Worm (Caenorhabditis elegans) whole organism, L4 larva: Measurements from ENCODE around the gene T16G12.8.

Source experiments
- T26A8.4 ChIP-seq: fragments of 200-800 bp; sonication (Bioruptor generic); IDR thresholded peaks from 2 replicates; pipeline ENCODE4 v1.3.6; 2022; ENCODE audit warnings: missing genetic modification characterization, missing compliant biosample characterization
- daf-8 ChIP-seq: fragments of 200-800 bp; sonication (Bioruptor generic); IDR thresholded peaks from 2 replicates; pipeline ENCODE4 v1.3.6; 2022; ENCODE audit warnings: missing genetic modification characterization, missing compliant biosample characterization
- dpl-1 ChIP-seq: fragments of 150-350 bp; optimal IDR thresholded peaks from 2 replicates; lab custom pipeline; 2014; ENCODE audit warnings: missing biosample characterization, missing genetic modification reagents, missing genetic modification characterization
- egl-27 ChIP-seq: sonication (generic microtip); optimal IDR thresholded peaks from 3 replicates; lab custom pipeline; 2017; ENCODE audit warnings: missing biosample characterization, missing genetic modification reagents, missing genetic modification characterization
- mdl-1 ChIP-seq, 2 experiments: fragments of 150-350 bp in 1 of 2; sonication (generic microtip) in 1 of 2; optimal IDR thresholded peaks; 2 replicates each; lab custom pipeline; 2014 to 2017; ENCODE audit warnings: missing biosample characterization in 2 of 2, missing genetic modification characterization in 2 of 2
- mes-2 ChIP-seq: sonication (generic microtip); optimal IDR thresholded peaks from 2 replicates; lab custom pipeline; 2016; ENCODE audit warnings: missing genotype, mild to moderate bottlenecking, missing genetic modification characterization, missing compliant biosample characterization; ENCODE audit not compliant: poor library complexity, severe bottlenecking
- nhr-237 ChIP-seq: sonication (generic microtip); optimal IDR thresholded peaks from 2 replicates; lab custom pipeline; 2017; ENCODE audit warnings: missing biosample characterization, missing genetic modification characterization
- pqm-1 ChIP-seq: sonication (generic microtip); optimal IDR thresholded peaks from 2 replicates; lab custom pipeline; 2017; ENCODE audit warnings: missing biosample characterization, missing genetic modification characterization
- snpc-4 ChIP-seq: fragments of 150-350 bp; optimal IDR thresholded peaks from 2 replicates; lab custom pipeline; 2014; ENCODE audit warnings: missing biosample characterization, missing genetic modification characterization
- unc-62 ChIP-seq, 3 experiments: fragments of 150-350 bp in 1 of 3; sonication (generic microtip); optimal IDR thresholded peaks in 2 of 3; peaks in 1 of 3; 1 replicate in 1 of 3; 2 replicates in 2 of 3; lab custom pipeline; 2014 to 2017; ENCODE audit warnings: missing biosample characterization in 3 of 3, missing genetic modification characterization in 3 of 3, missing genetic modification reagents in 3 of 3, missing genotype in 1 of 3

DNA sequence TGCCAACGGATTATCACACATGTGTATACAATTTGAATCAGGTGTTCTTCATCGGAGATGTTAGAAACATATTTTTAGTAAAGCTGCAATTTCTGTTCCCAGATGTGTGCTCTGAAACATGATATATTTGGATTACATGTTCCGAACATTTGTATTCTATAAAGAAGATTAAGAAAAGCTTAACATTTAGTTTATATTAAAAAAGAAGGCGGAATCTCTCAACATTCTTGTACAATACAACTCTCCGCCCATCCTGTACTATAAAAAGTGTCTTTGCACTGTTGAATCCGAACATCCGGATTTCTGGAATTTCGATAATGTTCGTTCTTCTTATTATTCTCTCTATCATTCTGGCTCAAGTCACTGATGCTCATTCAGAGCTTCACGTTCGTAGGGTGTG, 31.2 kb upstream of the T16G12.8 start, which contains the start of gene ins-23:
- TF ChIP-seq mes-2 (tag; lab: Kevin White, UChicago): no peak
- TF ChIP-seq T26A8.4: no peak
- no peak for TF ChIP-seq snpc-4 (tag; lab: Kevin White, UChicago)
- TF ChIP-seq egl-27 (tag; lab: Kevin White, UChicago): no peak
- TF ChIP-seq unc-62 (GFP tag; optimal IDR thresholded peaks at IDR 0.05 in 1 of 2; lab: Kevin White, UChicago): no peak
- TF ChIP-seq unc-62 (tag; optimal IDR thresholded peaks at IDR 0.05; lab: Kevin White, UChicago): no peak
- TF ChIP-seq nhr-237 (tag; lab: Kevin White, UChicago): no peak
- no peak for TF ChIP-seq pqm-1 (tag; lab: Kevin White, UChicago)
- TF ChIP-seq daf-8 (GFP tag; lab: Robert Waterston, UW): no peak
- no peak for TF ChIP-seq mdl-1 (tag; optimal IDR thresholded peaks at IDR 0.05; lab: Kevin White, UChicago)
- no peak for TF ChIP-seq dpl-1 (GFP tag; lab: Kevin White, UChicago)
